Worm (Caenorhabditis elegans): ENCODE measurements around the gene smz-1.

The smz-1 gene

ce11 chrIV:12420455-12420854 lies 34.4 kb upstream of the smz-1 start, which contains the start of gene ugt-65 (continued):
- TF ChIP-seq F26F4.8 (GFP tag; conservative IDR thresholded peaks at IDR 0.05) (no peak), lin-1 (GFP tag; IDR thresholded peaks at IDR 0.05) (no peak), zag-1 (tag; optimal IDR thresholded peaks at IDR 0.05) (no peak)

- no peak for TF ChIP-seq T26A8.4 (GFP tag; IDR thresholded peaks at IDR 0.05)
- no peak for TF ChIP-seq mxl-2 (GFP tag; conservative IDR thresholded peaks at IDR 0.05)
- no peak for TF ChIP-seq ceh-82 (tag; optimal IDR thresholded peaks at IDR 0.05)
- no peak for TF ChIP-seq lin-38 (GFP tag; IDR thresholded peaks at IDR 0.05)
- no peak for TF ChIP-seq nhr-42 (GFP tag; IDR thresholded peaks at IDR 0.05)
- TF ChIP-seq daf-16 (GFP tag; optimal IDR thresholded peaks at IDR 0.05) = no peak
- TF ChIP-seq daf-16 (tag; optimal IDR thresholded peaks at IDR 0.05) = no peak
- no peak for TF ChIP-seq F10B5.3 (tag; optimal IDR thresholded peaks at IDR 0.05)
- TF ChIP-seq duxl-1 (tag; optimal IDR thresholded peaks at IDR 0.05; ENCODE audit: poor library complexity) = no peak
- TF ChIP-seq zfp-3 (GFP tag; conservative IDR thresholded peaks at IDR 0.05) = no peak
- TF ChIP-seq rbr-2 (tag; optimal IDR thresholded peaks at IDR 0.05) = no peak
- TF ChIP-seq set-16 (GFP tag; IDR thresholded peaks at IDR 0.05) = no peak
- TF ChIP-seq mep-1 (tag; optimal IDR thresholded peaks at IDR 0.05) = peak; percentile 9
- no peak for TF ChIP-seq spr-3 (GFP tag; optimal IDR thresholded peaks at IDR 0.05)
- no peak for TF ChIP-seq arid-1 (GFP tag; conservative IDR thresholded peaks at IDR 0.05)
- no peak for TF ChIP-seq zip-11 (GFP tag; IDR thresholded peaks at IDR 0.05)
- TF ChIP-seq ceh-20 (GFP tag; IDR thresholded peaks at IDR 0.05) = peak; percentile 76
- no peak for TF ChIP-seq snpc-4 (tag; optimal IDR thresholded peaks at IDR 0.05)
- no peak for TF ChIP-seq lir-3 (tag; optimal IDR thresholded peaks at IDR 0.05)
- peak in 1 of 2 experiments; percentile 97 for TF ChIP-seq unc-62 (GFP tag; optimal IDR thresholded peaks at IDR 0.05 in 1 of 2)
- TF ChIP-seq unc-62 (tag; optimal IDR thresholded peaks at IDR 0.05) = no peak
- TF ChIP-seq daf-12 (tag; optimal IDR thresholded peaks at IDR 0.05) = no peak
- no peak for TF ChIP-seq ceh-44 (GFP tag; IDR thresholded peaks at IDR 0.05)
- no peak for TF ChIP-seq lsy-2 (tag; optimal IDR thresholded peaks at IDR 0.05)
- no peak for TF ChIP-seq sdz-12 (GFP tag; optimal IDR thresholded peaks at IDR 0.05)
- no peak for TF ChIP-seq D1046.2 (GFP tag; IDR thresholded peaks at IDR 0.05)
- no peak for TF ChIP-seq nhr-25 (tag; optimal IDR thresholded peaks at IDR 0.05; ENCODE audit: borderline replicate concordance, insufficient read depth)
- no peak for TF ChIP-seq daf-19 (GFP tag; conservative IDR thresholded peaks at IDR 0.05)
- no peak for TF ChIP-seq ZK546.5 (tag; optimal IDR thresholded peaks at IDR 0.05)
- no peak for TF ChIP-seq zip-2 (tag; optimal IDR thresholded peaks at IDR 0.05)
- TF ChIP-seq ceh-62 (tag; optimal IDR thresholded peaks at IDR 0.05) = no peak
- TF ChIP-seq ceh-32 (tag; optimal IDR thresholded peaks at IDR 0.05; ENCODE audit: poor library complexity) = no peak
- no peak for TF ChIP-seq F37D6.2 (tag; optimal IDR thresholded peaks at IDR 0.05)
- no peak for TF ChIP-seq nhr-48 (tag; optimal IDR thresholded peaks at IDR 0.05)
- TF ChIP-seq madf-9 (GFP tag; conservative IDR thresholded peaks at IDR 0.05) = no peak
- TF ChIP-seq mdl-1 (tag; optimal IDR thresholded peaks at IDR 0.05) = no peak
- 0 out of 2 replicates have a peak, but pooled peaks have one; percentile 45 for TF ChIP-seq vab-7 (GFP tag; IDR thresholded peaks at IDR 0.05)
- no peak for TF ChIP-seq lin-15B (tag; optimal IDR thresholded peaks at IDR 0.05)
- TF ChIP-seq lim-7 (GFP tag; IDR thresholded peaks at IDR 0.05) = no peak
- TF ChIP-seq nhr-10 (tag; optimal IDR thresholded peaks at IDR 0.05) = no peak
- no peak for TF ChIP-seq nhr-28 (tag; optimal IDR thresholded peaks at IDR 0.05)
- TF ChIP-seq zfp-2 (tag; optimal IDR thresholded peaks at IDR 0.05) = no peak
- 0 out of 2 replicates have a peak, but pooled peaks have one; percentile 11 for TF ChIP-seq mdt-29 (GFP tag; IDR thresholded peaks at IDR 0.05)
- TF ChIP-seq aha-1 (tag) = peak; percentile 93
- TF ChIP-seq nhr-76 (tag; optimal IDR thresholded peaks at IDR 0.05) = no peak
- TF ChIP-seq zag-1 (tag; optimal IDR thresholded peaks at IDR 0.05) = no peak
- no peak for TF ChIP-seq T20F7.1 (GFP tag; optimal IDR thresholded peaks at IDR 0.05)
- no peak for TF ChIP-seq pqm-1 (tag; optimal IDR thresholded peaks at IDR 0.05)
- no peak for TF ChIP-seq ceh-28 (tag; optimal IDR thresholded peaks at IDR 0.05)
Observed at ce11 chrIV:12425595-12425994, 29.3 kb upstream of the smz-1 start.

All from whole organism, L4 larva.